Fruit fly (Drosophila melanogaster) whole organism, embryonic: Measurements from ENCODE around the gene Tsc1.
A peak's percentile ranks its signal among the peaks of the same experiment; 100 is the strongest.

ENCODE experiments used
- Aef1 ChIP-seq: fragments of 200-800 bp; sonication (Bioruptor generic); IDR thresholded peaks from 3 replicates; pipeline ENCODE4 v1.3.6; 2022; ENCODE audit warnings: missing biosample characterization, missing genetic modification characterization
- Asciz ChIP-seq: fragments of 200-800 bp; sonication (Bioruptor generic); optimal IDR thresholded peaks from 2 replicates; lab custom pipeline; 2017; ENCODE audit warnings: missing biosample characterization, mild to moderate bottlenecking, missing genetic modification characterization, missing genetic modification reagents
- CG11085 ChIP-seq: fragments of 200-800 bp; sonication (Bioruptor generic); IDR thresholded peaks from 2 replicates; pipeline ENCODE4 v1.3.6; 2022; ENCODE audit warnings: missing biosample characterization, missing genetic modification characterization
- CG11398 ChIP-seq: fragments of 200-800 bp; sonication (Bioruptor generic); optimal IDR thresholded peaks from 2 replicates; lab custom pipeline; 2016; ENCODE audit warnings: missing biosample characterization, missing genetic modification characterization
- CG11456 ChIP-seq: fragments of 200-800 bp; sonication (Bioruptor generic); IDR thresholded peaks from 3 replicates; pipeline ENCODE4 v1.3.6; 2022; ENCODE audit warnings: missing biosample characterization, missing genetic modification characterization
- CG11695 ChIP-seq: fragments of 200-800 bp; sonication (Bioruptor generic); IDR thresholded peaks from 3 replicates; pipeline ENCODE4 v1.3.6; 2022; ENCODE audit warnings: missing biosample characterization, missing genetic modification characterization
- CG12236 ChIP-seq: fragments of 200-800 bp; sonication (Bioruptor generic); optimal IDR thresholded peaks from 2 replicates; lab custom pipeline; 2016; ENCODE audit warnings: missing biosample characterization, missing genetic modification characterization
- CG12769 ChIP-seq: fragments of 200-800 bp; sonication (Bioruptor generic); optimal IDR thresholded peaks from 2 replicates; lab custom pipeline; 2019; ENCODE audit warnings: missing biosample characterization, mild to moderate bottlenecking, missing genetic modification characterization, moderate library complexity
- CG13296 ChIP-seq: fragments of 200-800 bp; sonication (Bioruptor generic); optimal IDR thresholded peaks from 3 replicates; lab custom pipeline; 2018; ENCODE audit warnings: missing biosample characterization, mild to moderate bottlenecking, missing genetic modification characterization
- CG14014 ChIP-seq: fragments of 200-800 bp; sonication (Bioruptor generic); IDR thresholded peaks from 2 replicates; pipeline ENCODE4 v1.3.6; 2022; ENCODE audit warnings: missing biosample characterization, missing genetic modification characterization
- CG15269 ChIP-seq: fragments of 200-800 bp; sonication (Bioruptor generic); optimal IDR thresholded peaks from 2 replicates; lab custom pipeline; 2018; ENCODE audit warnings: missing biosample characterization, mild to moderate bottlenecking, missing genetic modification characterization, moderate library complexity
- CG15514 ChIP-seq: fragments of 200-800 bp; sonication (Bioruptor generic); optimal IDR thresholded peaks from 3 replicates; lab custom pipeline; 2017; ENCODE audit warnings: missing biosample characterization, missing genetic modification characterization, mild to moderate bottlenecking, moderate library complexity, missing genetic modification reagents
- CG1647 ChIP-seq: fragments of 200-800 bp; sonication (Bioruptor generic); optimal IDR thresholded peaks from 3 replicates; lab custom pipeline; 2016; ENCODE audit warnings: missing biosample characterization, missing genetic modification characterization
- CG2120 ChIP-seq: fragments of 200-800 bp; sonication (Bioruptor generic); optimal IDR thresholded peaks from 3 replicates; lab custom pipeline; 2016; ENCODE audit warnings: missing biosample characterization, missing genetic modification characterization
- CG32532 ChIP-seq: fragments of 200-800 bp; sonication (Bioruptor generic); IDR thresholded peaks from 2 replicates; pipeline ENCODE4 v1.3.6; 2022; ENCODE audit warnings: missing biosample characterization, missing genetic modification characterization
- CG3281 ChIP-seq: fragments of 200-800 bp; sonication (Bioruptor generic); optimal IDR thresholded peaks from 3 replicates; lab custom pipeline; 2017; ENCODE audit warnings: missing biosample characterization, mild to moderate bottlenecking, missing genetic modification characterization
- CG4820 ChIP-seq: fragments of 200-800 bp; sonication (Bioruptor generic); optimal IDR thresholded peaks from 3 replicates; lab custom pipeline; 2016; ENCODE audit warnings: missing biosample characterization, missing genetic modification characterization
- CG6689 ChIP-seq: fragments of 200-800 bp; sonication (Bioruptor generic); IDR thresholded peaks from 2 replicates; pipeline ENCODE4 v1.3.6; 2022; ENCODE audit warnings: missing biosample characterization, missing genetic modification characterization
- CG6765 ChIP-seq: fragments of 200-800 bp; sonication (Bioruptor generic); optimal IDR thresholded peaks from 3 replicates; lab custom pipeline; 2017; ENCODE audit warnings: missing biosample characterization, mild to moderate bottlenecking, missing genetic modification characterization
- Dref ChIP-seq: fragments of 200-800 bp; sonication (Bioruptor generic); IDR thresholded peaks from 2 replicates; pipeline ENCODE4 v1.3.6; 2022; ENCODE audit warnings: missing biosample characterization, missing genetic modification characterization
- Ets97D ChIP-seq: fragments of 200-800 bp; sonication (Bioruptor generic); optimal IDR thresholded peaks from 3 replicates; lab custom pipeline; 2016; ENCODE audit warnings: missing biosample characterization, missing genetic modification characterization
- Fer1 ChIP-seq: fragments of 200-800 bp; sonication (Bioruptor generic); optimal IDR thresholded peaks from 2 replicates; lab custom pipeline; 2017; ENCODE audit warnings: missing biosample characterization, mild to moderate bottlenecking, missing genetic modification characterization
- HHEX ChIP-seq: fragments of 200-800 bp; sonication (Bioruptor generic); optimal IDR thresholded peaks from 3 replicates; lab custom pipeline; 2017; ENCODE audit warnings: missing biosample characterization, mild to moderate bottlenecking, missing genetic modification characterization, missing genetic modification reagents
- Hand ChIP-seq: fragments of 200-800 bp; sonication (Bioruptor generic); optimal IDR thresholded peaks from 2 replicates; lab custom pipeline; 2017; ENCODE audit warnings: mild to moderate bottlenecking, missing biosample characterization, missing genetic modification reagents, missing genetic modification characterization
- Hr51 ChIP-seq, 2 experiments: fragments of 200-800 bp; sonication (Bioruptor generic); optimal IDR thresholded peaks; 2 replicates in 1 of 2; 3 replicates in 1 of 2; lab custom pipeline; 2016 to 2018; ENCODE audit warnings: missing biosample characterization in 2 of 2, missing genetic modification characterization in 2 of 2, mild to moderate bottlenecking in 1 of 2, moderate library complexity in 1 of 2
- Oli ChIP-seq: fragments of 200-800 bp; sonication (Bioruptor generic); optimal IDR thresholded peaks from 2 replicates; lab custom pipeline; 2018; ENCODE audit warnings: missing biosample characterization, mild to moderate bottlenecking, missing genetic modification characterization, moderate library complexity
- PHDP ChIP-seq: fragments of 200-800 bp; sonication (Bioruptor generic); optimal IDR thresholded peaks from 3 replicates; lab custom pipeline; 2018; ENCODE audit warnings: missing biosample characterization, mild to moderate bottlenecking, missing genetic modification characterization, moderate library complexity
- Ptx1 ChIP-seq: fragments of 200-800 bp; sonication (Bioruptor generic); IDR thresholded peaks from 2 replicates; pipeline ENCODE4 v1.3.6; 2022; ENCODE audit warnings: missing biosample characterization, missing genetic modification characterization
- Sox102F ChIP-seq: fragments of 200-800 bp; sonication (Bioruptor generic); optimal IDR thresholded peaks from 2 replicates; lab custom pipeline; 2018; ENCODE audit warnings: missing biosample characterization, mild to moderate bottlenecking, missing genetic modification characterization, moderate library complexity
- abd-A ChIP-seq: fragments of 200-800 bp; sonication (Bioruptor generic); optimal IDR thresholded peaks from 3 replicates; lab custom pipeline; 2019; ENCODE audit warnings: missing biosample characterization, mild to moderate bottlenecking, missing genetic modification characterization, moderate library complexity
- ap ChIP-seq: fragments of 200-800 bp; sonication (Bioruptor generic); IDR thresholded peaks from 2 replicates; pipeline ENCODE4 v1.3.6; 2022; ENCODE audit warnings: missing biosample characterization, missing genetic modification characterization
- ara ChIP-seq: fragments of 200-800 bp; sonication (Bioruptor generic); IDR thresholded peaks from 2 replicates; pipeline ENCODE4 v1.3.6; 2022; ENCODE audit warnings: missing biosample characterization, missing genetic modification characterization
- cwo ChIP-seq: fragments of 200-800 bp; sonication (Bioruptor generic); optimal IDR thresholded peaks from 3 replicates; lab custom pipeline; 2017; ENCODE audit warnings: missing biosample characterization, missing genetic modification characterization, mild to moderate bottlenecking, moderate library complexity, missing genetic modification reagents
- esg ChIP-seq: fragments of 200-800 bp; sonication (Bioruptor generic); conservative IDR thresholded peaks from 2 replicates; pipeline ENCODE4 v1.3.6; 2022; ENCODE audit warnings: missing biosample characterization, missing genetic modification characterization
- eve ChIP-seq, 2 experiments: fragments of >200 bp; optimal IDR thresholded peaks; 2 replicates each; lab custom pipeline; 2017; ENCODE audit warnings: missing biosample characterization in 2 of 2, missing genetic modification characterization in 2 of 2
- gsb ChIP-seq: fragments of 200-800 bp; sonication (Bioruptor generic); IDR thresholded peaks from 2 replicates; pipeline ENCODE4 v1.3.6; 2022; ENCODE audit warnings: missing biosample characterization, missing genetic modification characterization
- gsb-n ChIP-seq: fragments of 200-800 bp; sonication (Bioruptor generic); optimal IDR thresholded peaks from 3 replicates; lab custom pipeline; 2018; ENCODE audit warnings: missing biosample characterization, mild to moderate bottlenecking, missing genetic modification characterization
- hb ChIP-seq: fragments of 200-800 bp; sonication (Bioruptor generic); IDR thresholded peaks from 3 replicates; pipeline ENCODE4 v1.3.6; 2022; ENCODE audit warnings: missing biosample characterization, missing genetic modification characterization; ENCODE audit not compliant: partially characterized antibody
- hkb ChIP-seq, 2 experiments: fragments of 200-800 bp in 1 of 2; fragments of >200 bp in 1 of 2; sonication (Bioruptor generic) in 1 of 2; IDR thresholded peaks in 1 of 2; optimal IDR thresholded peaks in 1 of 2; 2 replicates each; pipeline versions ENCODE4 v1.3.6 to Lab custom; 2017 to 2022; ENCODE audit warnings: missing biosample characterization in 1 of 2, missing genetic modification characterization in 1 of 2
- ind ChIP-seq: fragments of 200-800 bp; sonication (Bioruptor generic); optimal IDR thresholded peaks from 3 replicates; lab custom pipeline; 2016; ENCODE audit warnings: missing biosample characterization, missing genetic modification characterization
- klu ChIP-seq: fragments of 200-800 bp; sonication (Bioruptor generic); IDR thresholded peaks from 2 replicates; pipeline ENCODE4 v1.3.6; 2022; ENCODE audit warnings: missing biosample characterization, missing genetic modification characterization
- lov ChIP-seq, 2 experiments: fragments of 200-800 bp in 1 of 2; fragments of >200 bp in 1 of 2; sonication (Bioruptor generic) in 1 of 2; IDR thresholded peaks in 1 of 2; optimal IDR thresholded peaks in 1 of 2; 2 replicates in 1 of 2; 3 replicates in 1 of 2; pipeline versions ENCODE4 v1.3.6 to Lab custom; 2017 to 2022; ENCODE audit warnings: missing biosample characterization in 1 of 2, missing genetic modification characterization in 1 of 2
- mam ChIP-seq: fragments of 200-800 bp; sonication (Bioruptor generic); optimal IDR thresholded peaks from 3 replicates; lab custom pipeline; 2016; ENCODE audit warnings: missing biosample characterization, missing genetic modification characterization
- nmo ChIP-seq: fragments of 200-800 bp; sonication (Bioruptor generic); optimal IDR thresholded peaks from 2 replicates; lab custom pipeline; 2018; ENCODE audit warnings: missing biosample characterization, mild to moderate bottlenecking, missing genetic modification characterization, moderate library complexity
- oc ChIP-seq: fragments of 200-800 bp; sonication (Bioruptor generic); optimal IDR thresholded peaks from 2 replicates; lab custom pipeline; 2018; ENCODE audit warnings: missing biosample characterization, mild to moderate bottlenecking, missing genetic modification characterization, moderate library complexity
- pita ChIP-seq: fragments of 200-800 bp; sonication (Bioruptor generic); optimal IDR thresholded peaks from 2 replicates; lab custom pipeline; 2017; ENCODE audit warnings: missing biosample characterization, mild to moderate bottlenecking, missing genetic modification characterization
- sens-2 ChIP-seq: fragments of 200-800 bp; sonication (Bioruptor generic); IDR thresholded peaks from 2 replicates; pipeline ENCODE4 v1.3.6; 2022; ENCODE audit warnings: missing biosample characterization, missing genetic modification characterization
- sug ChIP-seq: fragments of 200-800 bp; optimal IDR thresholded peaks from 2 replicates; lab custom pipeline; 2019; ENCODE audit warnings: missing biosample characterization, mild to moderate bottlenecking, missing genetic modification characterization, moderate library complexity
- zfh2 ChIP-seq: fragments of 200-800 bp; sonication (Bioruptor generic); optimal IDR thresholded peaks from 2 replicates; lab custom pipeline; 2016; ENCODE audit warnings: missing biosample characterization, missing genetic modification characterization

Gene Tsc1

DNA sequence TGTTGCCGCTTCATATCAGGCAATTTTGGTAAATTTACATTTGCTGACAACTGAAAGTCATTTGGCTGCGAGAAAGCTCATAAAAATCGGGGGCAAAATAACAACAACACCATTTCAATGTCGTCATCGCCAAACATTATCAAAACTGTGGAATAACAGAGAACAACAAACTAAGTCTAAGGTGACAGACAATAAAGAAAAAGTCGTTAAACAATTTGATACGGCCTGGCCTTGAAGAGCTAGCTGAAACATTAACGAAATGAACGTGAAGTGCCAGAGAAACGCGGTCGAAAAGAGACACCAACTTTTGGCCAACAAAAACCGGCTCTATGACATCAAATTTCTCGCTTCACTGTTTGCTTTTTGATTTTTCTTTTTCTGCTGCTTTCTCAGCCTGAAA is 40.0 kb upstream of the Tsc1 start:
- TF ChIP-seq sens-2 (GFP tag; lab: Robert Waterston, UW) (no peak), sug (tag; lab: Kevin White, UChicago) (peak; percentile 10), CG4820 (GFP tag; lab: Kevin White, UChicago) (no peak), CG1647 (no peak), eve (GFP tag; optimal IDR thresholded peaks at IDR 0.05; lab: Kevin White, UChicago) (peak in 1 of 2 experiments; percentile 12), hb (GFP tag; lab: Robert Waterston, UW) (no peak), ap (GFP tag; lab: Robert Waterston, UW) (no peak), Oli (tag; lab: Kevin White, UChicago) (no peak), lov (optimal IDR thresholded peaks at IDR 0.05; lab: Kevin White, UChicago) (no peak), lov (GFP tag; IDR thresholded peaks at IDR 0.05; lab: Robert Waterston, UW) (no peak), oc (peak; percentile 22), abd-A (tag; lab: Kevin White, UChicago) (peak; percentile 46), CG11398 (no peak), CG13296 (GFP tag; lab: Kevin White, UChicago) (no peak), nmo (GFP tag; lab: Kevin White, UChicago) (no peak), gsb-n (tag; lab: Kevin White, UChicago) (peak; percentile 55), pita (no peak)

- TF ChIP-seq Fer1: peak; percentile 25
- peak; percentile 18; the same call in 1 of the 3 replicates for TF ChIP-seq CG11695 (GFP tag; lab: Robert Waterston, UW)
- TF ChIP-seq PHDP (tag; lab: Kevin White, UChicago): peak; percentile 39
- 0 out of 2 replicates have a peak, but pooled peaks have one; percentile 21 for TF ChIP-seq esg (GFP tag; lab: Robert Waterston, UW)
- no peak for TF ChIP-seq CG12236 (GFP tag; lab: Kevin White, UChicago)
- no peak for TF ChIP-seq Ets97D
- TF ChIP-seq oc: no peak
- no peak for TF ChIP-seq CG6765 (GFP tag; lab: Kevin White, UChicago)
- peak; percentile 0 for TF ChIP-seq mam (GFP tag; lab: Kevin White, UChicago)
- TF ChIP-seq hkb (optimal IDR thresholded peaks at IDR 0.05; lab: Kevin White, UChicago): no peak
- TF ChIP-seq hkb (GFP tag; IDR thresholded peaks at IDR 0.05; lab: Robert Waterston, UW): peak; percentile 41; the same call in 1 of the 2 replicates
- TF ChIP-seq Hr51 (GFP tag; optimal IDR thresholded peaks at IDR 0.05; lab: Kevin White, UChicago): peak in 1 of 2 experiments; percentile 29
- peak; percentile 24 for TF ChIP-seq CG3281 (GFP tag; lab: Kevin White, UChicago)
- TF ChIP-seq CG32532 (GFP tag; lab: Robert Waterston, UW): peak; percentile 30; the same call in 1 of the 2 replicates
- TF ChIP-seq CG12769 (tag; lab: Kevin White, UChicago): peak; percentile 6
- TF ChIP-seq klu (GFP tag; lab: Robert Waterston, UW): no peak
- TF ChIP-seq Aef1 (GFP tag; lab: Robert Waterston, UW): 0 out of 3 replicates have a peak, but pooled peaks have one; percentile 27
- TF ChIP-seq Hand (GFP tag; lab: Kevin White, UChicago): peak; percentile 31
- TF ChIP-seq CG6689 (GFP tag; lab: Robert Waterston, UW): 0 out of 2 replicates have a peak, but pooled peaks have one; percentile 21
- no peak for TF ChIP-seq Dref (GFP tag; lab: Robert Waterston, UW)
- TF ChIP-seq ara (GFP tag; lab: Robert Waterston, UW): no peak
- peak; percentile 15 for TF ChIP-seq zfh2
- peak; percentile 37; the same call in 1 of the 2 replicates for TF ChIP-seq Ptx1 (GFP tag; lab: Robert Waterston, UW)
- TF ChIP-seq Asciz: peak; percentile 9
- peak; percentile 8 for TF ChIP-seq ind (GFP tag; lab: Kevin White, UChicago)
- TF ChIP-seq CG11456: 0 out of 3 replicates have a peak, but pooled peaks have one; percentile 12
- peak; percentile 36 for TF ChIP-seq Sox102F (GFP tag; lab: Kevin White, UChicago)
- TF ChIP-seq cwo (GFP tag; lab: Kevin White, UChicago): peak; percentile 14
- peak; percentile 35 for TF ChIP-seq CG2120 (GFP tag; lab: Kevin White, UChicago)
- TF ChIP-seq CG15514 (GFP tag; lab: Kevin White, UChicago): peak; percentile 41
- no peak for TF ChIP-seq CG14014
- TF ChIP-seq CG11085: no peak
- TF ChIP-seq gsb (GFP tag; lab: Robert Waterston, UW): no peak
- peak; percentile 17 for TF ChIP-seq CG15269 (tag; lab: Kevin White, UChicago)
- peak; percentile 1 for TF ChIP-seq HHEX (GFP tag; lab: Kevin White, UChicago)
Measured at dm6 chr3R:24091653-24092052, 38.5 kb upstream of the Tsc1 start.
